Fruit fly (Drosophila melanogaster) whole organism, embryonic: ENCODE results near the gene CG14036.

Source experiments
- Atf-2 ChIP-seq: fragments of 200-800 bp; sonication (Bioruptor generic); optimal IDR thresholded peaks from 2 replicates; lab custom pipeline; 2016; ENCODE audit warnings: missing biosample characterization, missing genetic modification characterization
- BEAF-32 ChIP-seq: fragments of 200-800 bp; sonication (Bioruptor generic); optimal IDR thresholded peaks from 3 replicates; lab custom pipeline; 2017; ENCODE audit warnings: missing biosample characterization, missing genetic modification characterization, mild to moderate bottlenecking, moderate library complexity, missing genetic modification reagents
- CG10462 ChIP-seq: fragments of 200-800 bp; sonication (Bioruptor generic); optimal IDR thresholded peaks from 2 replicates; lab custom pipeline; 2016; ENCODE audit warnings: missing biosample characterization, missing genetic modification characterization
- CG14014 ChIP-seq: fragments of 200-800 bp; sonication (Bioruptor generic); IDR thresholded peaks from 2 replicates; pipeline ENCODE4 v1.3.6; 2022; ENCODE audit warnings: missing biosample characterization, missing genetic modification characterization
- CG14050 ChIP-seq: fragments of 200-800 bp; sonication (Bioruptor generic); IDR thresholded peaks from 3 replicates; pipeline ENCODE4 v1.3.6; 2022; ENCODE audit warnings: missing biosample characterization, missing genetic modification characterization
- CG14710 ChIP-seq: fragments of 200-800 bp; sonication (Bioruptor generic); optimal IDR thresholded peaks from 3 replicates; lab custom pipeline; 2019; ENCODE audit warnings: missing biosample characterization, mild to moderate bottlenecking, missing genetic modification characterization, moderate library complexity
- CG15696 ChIP-seq: fragments of 200-800 bp; sonication (Bioruptor generic); optimal IDR thresholded peaks from 2 replicates; lab custom pipeline; 2019; ENCODE audit warnings: missing biosample characterization, mild to moderate bottlenecking, missing genetic modification characterization, moderate library complexity
- CG17829 ChIP-seq: fragments of 200-800 bp; optimal IDR thresholded peaks from 2 replicates; lab custom pipeline; 2019; ENCODE audit warnings: missing biosample characterization, mild to moderate bottlenecking, missing genetic modification characterization, moderate library complexity
- CG1832 ChIP-seq: fragments of 200-800 bp; sonication (Bioruptor generic); optimal IDR thresholded peaks from 2 replicates; lab custom pipeline; 2017; ENCODE audit warnings: missing biosample characterization, mild to moderate bottlenecking, missing genetic modification characterization, inconsistent platforms
- CG31224 ChIP-seq: fragments of 200-800 bp; sonication (Bioruptor generic); IDR thresholded peaks from 2 replicates; pipeline ENCODE4 v1.3.6; 2022; ENCODE audit warnings: missing biosample characterization, missing genetic modification characterization
- CG31441 ChIP-seq: fragments of 200-800 bp; sonication (Bioruptor generic); IDR thresholded peaks from 2 replicates; pipeline ENCODE4 v1.3.6; 2022; ENCODE audit warnings: missing biosample characterization, missing genetic modification characterization
- CG3163 ChIP-seq: fragments of 200-800 bp; sonication (Bioruptor generic); optimal IDR thresholded peaks from 3 replicates; lab custom pipeline; 2016; ENCODE audit warnings: missing biosample characterization, missing genetic modification characterization
- CG32532 ChIP-seq: fragments of 200-800 bp; sonication (Bioruptor generic); IDR thresholded peaks from 2 replicates; pipeline ENCODE4 v1.3.6; 2022; ENCODE audit warnings: missing biosample characterization, missing genetic modification characterization
- CG34376 ChIP-seq: fragments of 200-800 bp; sonication (Bioruptor generic); optimal IDR thresholded peaks from 2 replicates; lab custom pipeline; 2018; ENCODE audit warnings: missing biosample characterization, mild to moderate bottlenecking, missing genetic modification characterization
- CG34422 ChIP-seq: fragments of 200-800 bp; sonication (Bioruptor generic); IDR thresholded peaks from 3 replicates; pipeline ENCODE4 v1.3.6; 2022; ENCODE audit warnings: missing biosample characterization, missing genetic modification characterization
- CG3726 ChIP-seq: fragments of 200-800 bp; sonication (Bioruptor generic); IDR thresholded peaks from 3 replicates; pipeline ENCODE4, ENCODE4 v1.3.6; 2022; ENCODE audit warnings: missing biosample characterization, missing genetic modification characterization
- CG4404 ChIP-seq: fragments of 200-800 bp; sonication (Bioruptor generic); IDR thresholded peaks from 2 replicates; pipeline ENCODE4 v1.3.6; 2022; ENCODE audit warnings: missing biosample characterization, missing genetic modification characterization
- CG6272 ChIP-seq: fragments of 200-800 bp; sonication (Bioruptor generic); IDR thresholded peaks from 2 replicates; pipeline ENCODE4 v1.3.6; 2022; ENCODE audit warnings: missing biosample characterization, missing genetic modification characterization
- CG7745 ChIP-seq: fragments of 200-800 bp; sonication (Bioruptor generic); optimal IDR thresholded peaks from 2 replicates; lab custom pipeline; 2018; ENCODE audit warnings: missing biosample characterization, mild to moderate bottlenecking, missing genetic modification characterization, moderate library complexity
- CG7963 ChIP-seq: fragments of 200-800 bp; sonication (Bioruptor generic); IDR thresholded peaks from 3 replicates; pipeline ENCODE4 v1.3.6; 2022; ENCODE audit warnings: missing biosample characterization, missing genetic modification characterization; ENCODE audit not compliant: partially characterized antibody
- CG8281 ChIP-seq: fragments of 200-800 bp; sonication (Bioruptor generic); optimal IDR thresholded peaks from 2 replicates; lab custom pipeline; 2018; ENCODE audit warnings: missing biosample characterization, mild to moderate bottlenecking, missing genetic modification characterization, moderate library complexity
- CG9817 ChIP-seq: fragments of 200-800 bp; sonication (Bioruptor generic); optimal IDR thresholded peaks from 2 replicates; lab custom pipeline; 2018; ENCODE audit warnings: missing biosample characterization, mild to moderate bottlenecking, missing genetic modification characterization, moderate library complexity
- Dip2 ChIP-seq: fragments of 200-800 bp; sonication (Bioruptor generic); IDR thresholded peaks from 2 replicates; pipeline ENCODE4 v1.3.6; 2022; ENCODE audit warnings: missing biosample characterization, missing genetic modification characterization
- Dll ChIP-seq: fragments of 200-800 bp; sonication (Bioruptor generic); IDR thresholded peaks from 4 replicates; pipeline ENCODE4 v1.3.6; 2022; ENCODE audit warnings: missing biosample characterization, missing genetic modification characterization; ENCODE audit not compliant: partially characterized antibody
- Doc2 ChIP-seq: fragments of 200-800 bp; sonication (Bioruptor generic); IDR thresholded peaks from 2 replicates; pipeline ENCODE4 v1.3.6; 2022; ENCODE audit warnings: missing biosample characterization, missing genetic modification characterization
- Drgx ChIP-seq: fragments of 200-800 bp; sonication (Bioruptor generic); IDR thresholded peaks from 2 replicates; pipeline ENCODE4 v1.3.6; 2022; ENCODE audit warnings: missing biosample characterization, missing genetic modification characterization
- E2f1 ChIP-seq: fragments of 200-800 bp; sonication (Bioruptor generic); IDR thresholded peaks from 2 replicates; pipeline ENCODE4 v1.3.6; 2022; ENCODE audit warnings: missing biosample characterization, missing genetic modification characterization
- Elba2 ChIP-seq: fragments of 200-800 bp; sonication (Bioruptor generic); optimal IDR thresholded peaks from 3 replicates; lab custom pipeline; 2016; ENCODE audit warnings: missing biosample characterization, missing genetic modification characterization
- GATAe ChIP-seq: fragments of 200-800 bp; sonication (Bioruptor generic); conservative IDR thresholded peaks from 2 replicates; pipeline ENCODE4 v1.3.6; 2022; ENCODE audit warnings: missing biosample characterization, missing genetic modification characterization
- HLHmδ ChIP-seq: fragments of 200-800 bp; sonication (Bioruptor generic); optimal IDR thresholded peaks from 2 replicates; lab custom pipeline; 2018; ENCODE audit warnings: missing biosample characterization, mild to moderate bottlenecking, missing genetic modification characterization, moderate library complexity
- Max ChIP-seq: fragments of 200-800 bp; sonication (Bioruptor generic); optimal IDR thresholded peaks from 2 replicates; lab custom pipeline; 2016; ENCODE audit warnings: missing biosample characterization, mild to moderate bottlenecking, missing genetic modification characterization
- Meics ChIP-seq: fragments of 200-800 bp; sonication (Bioruptor generic); optimal IDR thresholded peaks from 2 replicates; lab custom pipeline; 2017; ENCODE audit warnings: missing biosample characterization, mild to moderate bottlenecking, missing genetic modification characterization
- NK7.1 ChIP-seq: fragments of 200-800 bp; sonication (Bioruptor generic); optimal IDR thresholded peaks from 3 replicates; lab custom pipeline; 2016; ENCODE audit warnings: missing biosample characterization, missing genetic modification characterization
- PHDP ChIP-seq: fragments of 200-800 bp; sonication (Bioruptor generic); optimal IDR thresholded peaks from 3 replicates; lab custom pipeline; 2018; ENCODE audit warnings: missing biosample characterization, mild to moderate bottlenecking, missing genetic modification characterization, moderate library complexity
- Taf1 ChIP-seq: fragments of 200-800 bp; sonication (Bioruptor generic); IDR thresholded peaks from 2 replicates; pipeline ENCODE4 v1.3.6; 2022; ENCODE audit warnings: missing biosample characterization, missing genetic modification characterization
- croc ChIP-seq: fragments of 200-800 bp; sonication (Bioruptor generic); conservative IDR thresholded peaks from 3 replicates; pipeline ENCODE4 v1.3.6; 2022; ENCODE audit warnings: missing biosample characterization, missing genetic modification characterization
- dati ChIP-seq: fragments of 200-800 bp; sonication (Bioruptor generic); IDR thresholded peaks from 2 replicates; pipeline ENCODE4 v1.3.6; 2022; ENCODE audit warnings: missing biosample characterization, missing genetic modification characterization
- en ChIP-seq: fragments of 200-800 bp; sonication (Bioruptor generic); optimal IDR thresholded peaks from 2 replicates; lab custom pipeline; 2016; ENCODE audit warnings: missing biosample characterization, missing genetic modification characterization
- eve ChIP-seq, 2 experiments: fragments of >200 bp; optimal IDR thresholded peaks; 2 replicates each; lab custom pipeline; 2017; ENCODE audit warnings: missing biosample characterization in 2 of 2, missing genetic modification characterization in 2 of 2
- gsb-n ChIP-seq: fragments of 200-800 bp; sonication (Bioruptor generic); optimal IDR thresholded peaks from 3 replicates; lab custom pipeline; 2018; ENCODE audit warnings: missing biosample characterization, mild to moderate bottlenecking, missing genetic modification characterization
- insv ChIP-seq, 2 experiments: fragments of 200-800 bp; sonication (Bioruptor generic); optimal IDR thresholded peaks; 3 replicates each; lab custom pipeline; 2016 to 2018; ENCODE audit warnings: missing biosample characterization in 2 of 2, missing genetic modification characterization in 2 of 2
- inv ChIP-seq: fragments of 200-800 bp; sonication (Bioruptor generic); IDR thresholded peaks from 2 replicates; pipeline ENCODE4 v1.3.6; 2022; ENCODE audit warnings: missing biosample characterization, missing genetic modification characterization; ENCODE audit not compliant: partially characterized antibody
- lbe ChIP-seq: fragments of 200-800 bp; sonication (Bioruptor generic); optimal IDR thresholded peaks from 2 replicates; lab custom pipeline; 2016; ENCODE audit warnings: missing biosample characterization, mild to moderate bottlenecking, missing genetic modification characterization
- sc ChIP-seq, 3 experiments: fragments of >200 bp in 2 of 3; fragments of 200-800 bp in 1 of 3; sonication (Bioruptor generic) in 1 of 3; optimal IDR thresholded peaks; 2 replicates in 2 of 3; 3 replicates in 1 of 3; lab custom pipeline; 2017; ENCODE audit warnings: mild to moderate bottlenecking in 1 of 3, missing biosample characterization in 1 of 3, missing genetic modification characterization in 1 of 3, missing genetic modification reagents in 1 of 3
- sens ChIP-seq: fragments of 200-800 bp; sonication (Bioruptor generic); peaks from one replicate; lab custom pipeline; 2016; ENCODE audit warnings: missing biosample characterization, missing genetic modification characterization
- slbo ChIP-seq: fragments of 200-800 bp; sonication (Bioruptor generic); IDR thresholded peaks from 2 replicates; pipeline ENCODE4 v1.3.6; 2022; ENCODE audit warnings: missing biosample characterization, missing genetic modification characterization
- sr ChIP-seq: fragments of 200-800 bp; sonication (Bioruptor generic); IDR thresholded peaks from 3 replicates; pipeline ENCODE4 v1.3.6; 2022; ENCODE audit warnings: missing biosample characterization, missing genetic modification characterization
- tgo ChIP-seq: fragments of 200-800 bp; sonication (Bioruptor generic); IDR thresholded peaks from 3 replicates; pipeline ENCODE4 v1.3.6; 2022; ENCODE audit warnings: missing biosample characterization, missing genetic modification characterization
- tll ChIP-seq, 2 experiments: fragments of 200-800 bp in 1 of 2; fragments of >200 bp in 1 of 2; sonication (Bioruptor generic) in 1 of 2; optimal IDR thresholded peaks; 2 replicates each; lab custom pipeline; 2017 to 2019; ENCODE audit warnings: missing biosample characterization in 2 of 2, missing genetic modification characterization in 2 of 2, mild to moderate bottlenecking in 1 of 2, moderate library complexity in 1 of 2
- z ChIP-seq: fragments of 200-800 bp; sonication (Bioruptor generic); IDR thresholded peaks from 3 replicates; pipeline ENCODE4 v1.3.6; 2022; ENCODE audit warnings: missing biosample characterization, missing genetic modification characterization

Gene CG14036

dm6 chr2L:5092597-5092991 is 37.8 kb upstream of the CG14036 start:
- no peak for TF ChIP-seq en (GFP tag; lab: Kevin White, UChicago)
- TF ChIP-seq Atf-2 (GFP tag; lab: Kevin White, UChicago) = no peak
- TF ChIP-seq sr (GFP tag; lab: Robert Waterston, UW) = no peak
- no peak for TF ChIP-seq CG9817
- peak; percentile 60 for TF ChIP-seq Elba2 (GFP tag; lab: Kevin White, UChicago)
- peak; percentile 1 for TF ChIP-seq sens (GFP tag; lab: Kevin White, UChicago)
- no peak for TF ChIP-seq CG7745 (tag; lab: Kevin White, UChicago)
- peak; percentile 72 to 95 for TF ChIP-seq insv (GFP tag; optimal IDR thresholded peaks at IDR 0.05; lab: Kevin White, UChicago)
- no peak for TF ChIP-seq CG10462 (GFP tag; lab: Kevin White, UChicago)
- no peak for TF ChIP-seq CG14710 (tag; lab: Kevin White, UChicago)
- TF ChIP-seq Taf1 (GFP tag; lab: Robert Waterston, UW) = no peak
- no peak for TF ChIP-seq gsb-n (tag; lab: Kevin White, UChicago)

- TF ChIP-seq Meics (GFP tag; lab: Kevin White, UChicago) (no peak), lbe (GFP tag; lab: Kevin White, UChicago) (no peak), CG32532 (peak; percentile 32), Max (GFP tag; lab: Kevin White, UChicago) (no peak), CG34376 (GFP tag; lab: Kevin White, UChicago) (peak; percentile 77), E2f1 (no peak), HLHmδ (GFP tag; lab: Kevin White, UChicago) (no peak), CG4404 (GFP tag; lab: Robert Waterston, UW) (no peak), CG3163 (GFP tag; lab: Kevin White, UChicago) (no peak), dati (no peak), inv (GFP tag; lab: Robert Waterston, UW) (no peak), Dll (GFP tag; lab: Robert Waterston, UW) (no peak), NK7.1 (GFP tag; lab: Kevin White, UChicago) (no peak), CG31441 (no peak), CG7963 (GFP tag; lab: Robert Waterston, UW) (no peak), croc (GFP tag; lab: Robert Waterston, UW) (no peak), CG14014 (GFP tag; lab: Robert Waterston, UW) (0 out of 2 replicates have a peak, but pooled peaks have one; percentile 17), tll (GFP tag; optimal IDR thresholded peaks at IDR 0.05; lab: Kevin White, UChicago) (no peak), Dip2 (GFP tag; lab: Robert Waterston, UW) (no peak), slbo (peak; percentile 17; the same call in 1 of the 2 replicates), z (GFP tag; lab: Robert Waterston, UW) (no peak), CG3726 (no peak), BEAF-32 (no peak), eve (GFP tag; optimal IDR thresholded peaks at IDR 0.05; lab: Kevin White, UChicago) (no peak), CG17829 (no peak), Doc2 (GFP tag; lab: Robert Waterston, UW) (no peak), CG8281 (tag; lab: Kevin White, UChicago) (no peak), CG14050 (GFP tag; lab: Robert Waterston, UW) (no peak), PHDP (tag; lab: Kevin White, UChicago) (no peak), CG1832 (no peak), CG34422 (GFP tag; lab: Robert Waterston, UW) (no peak), CG6272 (no peak), GATAe (GFP tag; lab: Robert Waterston, UW) (no peak), tgo (GFP tag; lab: Robert Waterston, UW) (no peak), CG15696 (no peak), Drgx (no peak), sc (optimal IDR thresholded peaks at IDR 0.05; lab: Kevin White, UChicago) (no peak), sc (GFP tag; optimal IDR thresholded peaks at IDR 0.05; lab: Kevin White, UChicago) (no peak), CG31224 (no peak)
These were observed 37.3 kb upstream of the CG14036 start for dm6 chr2L:5092145-5092544.
